Worm (Caenorhabditis elegans) whole organism, L4 larva: ENCODE results near the gene T26C5.4.
A peak's percentile ranks its signal among the peaks of the same experiment; 100 is the strongest.

Experiments used
- F26F4.8 ChIP-seq: fragments of 200-800 bp; sonication (Bioruptor generic); conservative IDR thresholded peaks from 2 replicates; pipeline ENCODE4 v1.3.6; 2022; ENCODE audit warnings: missing genetic modification characterization, missing compliant biosample characterization
- R02D3.7 ChIP-seq: fragments of 150-350 bp; sonication (generic microtip); optimal IDR thresholded peaks from 3 replicates; lab custom pipeline; 2014; ENCODE audit warnings: missing biosample characterization, missing genetic modification characterization
- Y105C5A.15 ChIP-seq: fragments of 200-800 bp; sonication (Bioruptor generic); IDR thresholded peaks from 2 replicates; pipeline ENCODE4 v1.3.6; 2022; ENCODE audit warnings: missing genetic modification characterization, missing compliant biosample characterization
- aha-1 ChIP-seq: fragments of 150-350 bp; peaks from one replicate; lab custom pipeline; 2014; ENCODE audit warnings: missing biosample characterization, missing genetic modification characterization
- ama-1 ChIP-seq: fragments of 150-350 bp; optimal IDR thresholded peaks from 2 replicates; lab custom pipeline; 2014; ENCODE audit warnings: inconsistent platforms, mixed read lengths
- ceh-28 ChIP-seq: fragments of 150-350 bp; optimal IDR thresholded peaks from 2 replicates; lab custom pipeline; 2014; ENCODE audit warnings: missing biosample characterization, missing genetic modification reagents, missing genetic modification characterization
- ceh-44 ChIP-seq: fragments of 200-800 bp; sonication (Bioruptor generic); IDR thresholded peaks from 2 replicates; pipeline ENCODE4 v1.3.6; 2022; ENCODE audit warnings: missing genetic modification reagents, missing genetic modification characterization, missing compliant biosample characterization
- daf-12 ChIP-seq: fragments of 150-350 bp; optimal IDR thresholded peaks from 2 replicates; lab custom pipeline; 2014; ENCODE audit warnings: missing biosample characterization, missing genetic modification reagents, missing genetic modification characterization
- daf-16 ChIP-seq, 3 experiments: sonication (generic microtip); optimal IDR thresholded peaks; 2 replicates each; lab custom pipeline; 2016 to 2017; ENCODE audit warnings: missing genetic modification characterization in 3 of 3, missing genetic modification reagents in 3 of 3, mild to moderate bottlenecking in 2 of 3, missing compliant biosample characterization in 2 of 3, missing biosample characterization in 1 of 3, moderate library complexity in 1 of 3
- dmd-6 ChIP-seq: fragments of 200-800 bp; sonication (Bioruptor generic); IDR thresholded peaks from 2 replicates; pipeline ENCODE4 v1.3.6; 2022; ENCODE audit warnings: missing genetic modification reagents, missing genetic modification characterization, missing compliant biosample characterization
- dmd-8 ChIP-seq: fragments of 200-800 bp; sonication (Bioruptor generic); IDR thresholded peaks from 2 replicates; pipeline ENCODE4 v1.3.6; 2022; ENCODE audit warnings: missing genetic modification characterization, missing compliant biosample characterization
- dpl-1 ChIP-seq: fragments of 150-350 bp; optimal IDR thresholded peaks from 2 replicates; lab custom pipeline; 2014; ENCODE audit warnings: missing biosample characterization, missing genetic modification reagents, missing genetic modification characterization
- egl-43 ChIP-seq: fragments of 200-800 bp; sonication (Bioruptor generic); IDR thresholded peaks from 2 replicates; pipeline ENCODE4 v1.3.6; 2022; ENCODE audit warnings: missing genetic modification reagents, missing genetic modification characterization, missing compliant biosample characterization
- fkh-10 ChIP-seq: fragments of 150-350 bp; optimal IDR thresholded peaks from 2 replicates; lab custom pipeline; 2014; ENCODE audit warnings: missing biosample characterization, missing genetic modification reagents, missing genetic modification characterization
- hif-1 ChIP-seq, 2 experiments: sonication (generic microtip); optimal IDR thresholded peaks; 2 replicates each; lab custom pipeline; 2016 to 2017; ENCODE audit warnings: missing compliant biosample characterization in 2 of 2, missing genetic modification characterization in 2 of 2, missing genetic modification reagents in 2 of 2, missing genotype in 2 of 2, mild to moderate bottlenecking in 1 of 2
- hlh-11 ChIP-seq: fragments of 200-800 bp; sonication (Bioruptor generic); optimal IDR thresholded peaks from 2 replicates; lab custom pipeline; 2018; ENCODE audit warnings: mild to moderate bottlenecking, missing genetic modification characterization, missing compliant biosample characterization
- hlh-30 ChIP-seq: sonication (generic microtip); optimal IDR thresholded peaks from 2 replicates; lab custom pipeline; 2017; ENCODE audit warnings: antibody characterized with exemption, mild to moderate bottlenecking, missing genetic modification characterization, missing compliant biosample characterization; ENCODE audit not compliant: insufficient read depth
- hmg-1.1 ChIP-seq: fragments of 200-800 bp; sonication (Bioruptor generic); IDR thresholded peaks from 2 replicates; pipeline ENCODE4 v1.3.6; 2022; ENCODE audit warnings: missing genetic modification reagents, missing genetic modification characterization, missing compliant biosample characterization
- lim-7 ChIP-seq: fragments of 200-800 bp; sonication (Bioruptor generic); IDR thresholded peaks from 2 replicates; pipeline ENCODE4 v1.3.6; 2022; ENCODE audit warnings: missing genetic modification characterization, missing compliant biosample characterization
- lin-13 ChIP-seq: fragments of 150-350 bp; optimal IDR thresholded peaks from 2 replicates; lab custom pipeline; 2014; ENCODE audit warnings: missing biosample characterization, missing genetic modification reagents, missing genetic modification characterization
- lsy-2 ChIP-seq, 2 experiments: fragments of 150-350 bp in 1 of 2; sonication (generic microtip) in 1 of 2; optimal IDR thresholded peaks; 2 replicates each; lab custom pipeline; 2014 to 2017; ENCODE audit warnings: missing biosample characterization in 2 of 2, missing genetic modification characterization in 2 of 2
- mdl-1 ChIP-seq, 2 experiments: fragments of 150-350 bp in 1 of 2; sonication (generic microtip) in 1 of 2; optimal IDR thresholded peaks; 2 replicates each; lab custom pipeline; 2014 to 2017; ENCODE audit warnings: missing biosample characterization in 2 of 2, missing genetic modification characterization in 2 of 2
- mxl-2 ChIP-seq: fragments of 200-800 bp; sonication (Bioruptor generic); conservative IDR thresholded peaks from 2 replicates; pipeline ENCODE4 v1.3.6; 2022; ENCODE audit warnings: missing genetic modification reagents, missing genetic modification characterization, missing compliant biosample characterization
- nhr-10 ChIP-seq: fragments of 150-350 bp; optimal IDR thresholded peaks from 2 replicates; lab custom pipeline; 2014; ENCODE audit warnings: missing biosample characterization, missing genetic modification characterization
- nhr-102 ChIP-seq: sonication (generic microtip); optimal IDR thresholded peaks from 2 replicates; lab custom pipeline; 2016; ENCODE audit warnings: mild to moderate bottlenecking, missing genetic modification characterization, moderate library complexity, missing compliant biosample characterization
- nhr-11 ChIP-seq: fragments of 150-350 bp; optimal IDR thresholded peaks from 2 replicates; lab custom pipeline; 2014; ENCODE audit warnings: missing biosample characterization, missing genetic modification characterization
- nhr-237 ChIP-seq: sonication (generic microtip); optimal IDR thresholded peaks from 2 replicates; lab custom pipeline; 2017; ENCODE audit warnings: missing biosample characterization, missing genetic modification characterization
- nhr-41 ChIP-seq: fragments of 200-800 bp; sonication (Bioruptor generic); IDR thresholded peaks from 2 replicates; pipeline ENCODE4 v1.3.6; 2022; ENCODE audit warnings: missing genetic modification reagents, missing genetic modification characterization, missing compliant biosample characterization
- pha-4 ChIP-seq, 2 experiments: fragments of 150-350 bp in 1 of 2; fragments of 200-800 bp in 1 of 2; sonication (Bioruptor generic) in 1 of 2; IDR thresholded peaks in 1 of 2; optimal IDR thresholded peaks in 1 of 2; 2 replicates each; pipeline versions ENCODE4 v1.3.6 to Lab custom; 2014 to 2022; ENCODE audit warnings: missing genetic modification characterization in 2 of 2, missing genetic modification reagents in 2 of 2, missing biosample characterization in 1 of 2, missing compliant biosample characterization in 1 of 2
- rbr-2 ChIP-seq: sonication (generic microtip); optimal IDR thresholded peaks from 2 replicates; lab custom pipeline; 2016; ENCODE audit warnings: missing genotype, missing genetic modification characterization, missing compliant biosample characterization
- set-16 ChIP-seq: fragments of 200-800 bp; sonication (Bioruptor generic); IDR thresholded peaks from 2 replicates; pipeline ENCODE4 v1.3.6; 2022; ENCODE audit warnings: missing genetic modification reagents, missing genetic modification characterization, missing compliant biosample characterization
- snpc-1.2 ChIP-seq: fragments of 200-800 bp; sonication (Bioruptor generic); IDR thresholded peaks from 2 replicates; pipeline ENCODE4 v1.3.6; 2022; ENCODE audit warnings: missing genetic modification reagents, missing genetic modification characterization, missing compliant biosample characterization
- snpc-4 ChIP-seq: fragments of 150-350 bp; optimal IDR thresholded peaks from 2 replicates; lab custom pipeline; 2014; ENCODE audit warnings: missing biosample characterization, missing genetic modification characterization
- spr-1 ChIP-seq: sonication (generic microtip); optimal IDR thresholded peaks from 2 replicates; lab custom pipeline; 2016; ENCODE audit warnings: mild to moderate bottlenecking, missing genetic modification characterization, missing compliant biosample characterization
- spr-3 ChIP-seq: fragments of 200-800 bp; sonication (Bioruptor generic); optimal IDR thresholded peaks from 2 replicates; lab custom pipeline; 2018; ENCODE audit warnings: mild to moderate bottlenecking, missing genetic modification characterization, missing compliant biosample characterization
- tag-97 ChIP-seq: fragments of 200-800 bp; sonication (Bioruptor generic); IDR thresholded peaks from 2 replicates; pipeline ENCODE4 v1.3.6; 2022; ENCODE audit warnings: missing genetic modification characterization, missing compliant biosample characterization
- unc-62 ChIP-seq, 3 experiments: fragments of 150-350 bp in 1 of 3; sonication (generic microtip); optimal IDR thresholded peaks in 2 of 3; peaks in 1 of 3; 1 replicate in 1 of 3; 2 replicates in 2 of 3; lab custom pipeline; 2014 to 2017; ENCODE audit warnings: missing biosample characterization in 3 of 3, missing genetic modification characterization in 3 of 3, missing genetic modification reagents in 3 of 3, missing genotype in 1 of 3
- zip-2 ChIP-seq: fragments of 150-350 bp; optimal IDR thresholded peaks from 2 replicates; lab custom pipeline; 2014; ENCODE audit warnings: missing biosample characterization, missing genetic modification characterization
- ztf-11 ChIP-seq: fragments of 150-350 bp; optimal IDR thresholded peaks from 2 replicates; lab custom pipeline; 2014; ENCODE audit warnings: missing biosample characterization, missing genetic modification characterization

The T26C5.4 gene

DNA sequence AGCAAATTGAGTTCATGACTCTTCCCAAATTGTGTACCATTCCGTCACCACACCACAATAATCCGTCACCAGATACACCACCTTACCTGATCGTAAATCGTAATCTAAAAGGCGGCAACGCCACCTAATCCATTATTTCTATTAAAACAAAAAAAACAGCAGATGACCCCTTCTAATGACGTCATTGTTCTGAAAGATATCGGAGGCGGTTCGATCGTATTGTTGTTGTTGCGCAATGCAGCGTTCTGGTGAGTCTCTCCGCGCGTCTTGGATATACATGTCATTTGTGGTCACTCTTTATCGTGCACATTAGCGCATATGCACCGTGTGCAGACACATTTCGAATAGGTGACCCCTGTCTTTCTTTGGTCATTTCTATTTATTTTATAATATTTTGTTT, 18.7 kb upstream of the T26C5.4 start:
- TF ChIP-seq Y105C5A.15 (GFP tag; lab: Robert Waterston, UW) = no peak
- TF ChIP-seq unc-62 (GFP tag; optimal IDR thresholded peaks at IDR 0.05 in 1 of 2; lab: Kevin White, UChicago) = peak in 1 of 2 experiments; percentile 30
- no peak for TF ChIP-seq unc-62 (tag; optimal IDR thresholded peaks at IDR 0.05; lab: Kevin White, UChicago)
- TF ChIP-seq, all 104 proteins: peak for 1

DNA sequence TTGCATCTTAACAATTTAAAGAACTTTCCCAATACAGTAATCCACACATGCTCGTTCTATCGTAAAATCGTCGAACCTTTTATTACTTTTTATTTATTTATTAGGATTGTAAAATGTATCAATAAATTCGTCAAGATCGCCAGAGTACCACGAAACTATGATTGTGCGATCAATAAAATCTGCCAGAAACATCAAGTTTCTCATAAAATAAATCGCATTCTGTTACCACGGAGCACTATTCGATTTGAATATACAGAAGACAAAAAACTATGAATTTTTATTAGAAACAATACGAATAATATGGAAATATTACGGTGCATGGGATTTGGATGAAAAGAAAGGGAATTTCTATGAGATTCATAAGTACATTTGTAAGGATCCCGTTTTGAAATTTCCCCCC, 16.4 kb upstream of the T26C5.4 start, which contains the start of gene C01G6.2:
C01G6.2 (plus strand) TSS at position 301 of the 400 bp plus-strand sequence.
- TF ChIP-seq dmd-8 (GFP tag; lab: Robert Waterston, UW) (no peak), tag-97 (GFP tag; lab: Robert Waterston, UW) (no peak), daf-16 (GFP tag; optimal IDR thresholded peaks at IDR 0.05; lab: Kevin White, UChicago) (no peak), daf-16 (tag; optimal IDR thresholded peaks at IDR 0.05; lab: Kevin White, UChicago) (no peak), unc-62 (GFP tag; optimal IDR thresholded peaks at IDR 0.05 in 1 of 2; lab: Kevin White, UChicago) (peak in 1 of 2 experiments; percentile 17), unc-62 (tag; optimal IDR thresholded peaks at IDR 0.05; lab: Kevin White, UChicago) (no peak)

DNA sequence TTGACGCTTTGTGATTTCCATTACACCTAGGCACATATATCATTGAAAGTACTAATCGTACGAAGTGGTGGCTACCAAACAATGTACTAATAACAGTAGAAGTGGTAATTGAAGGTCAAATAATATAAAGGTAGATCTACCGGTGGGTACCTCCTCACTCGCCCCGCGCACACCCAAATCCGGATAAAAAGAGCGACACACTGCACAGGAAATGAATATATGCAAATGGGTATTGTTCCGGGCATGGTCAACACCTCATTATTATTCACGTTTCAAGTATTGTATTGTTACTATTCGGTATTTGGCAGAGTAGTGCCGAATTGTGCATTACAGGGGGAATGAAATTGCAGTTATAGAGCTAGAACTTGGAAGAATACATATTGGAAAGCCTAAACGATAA, 15.9 kb upstream of the T26C5.4 start:
- TF ChIP-seq snpc-1.2 (GFP tag; lab: Robert Waterston, UW) (no peak), pha-4 (GFP tag; IDR thresholded peaks at IDR 0.05; lab: Robert Waterston, UW) (no peak), pha-4 (tag; optimal IDR thresholded peaks at IDR 0.05; lab: Kevin White, UChicago) (no peak), nhr-237 (tag; lab: Kevin White, UChicago) (no peak), daf-16 (GFP tag; optimal IDR thresholded peaks at IDR 0.05; lab: Kevin White, UChicago) (no peak), daf-16 (tag; optimal IDR thresholded peaks at IDR 0.05; lab: Kevin White, UChicago) (no peak), dmd-6 (GFP tag; lab: Robert Waterston, UW) (no peak), nhr-10 (tag; lab: Kevin White, UChicago) (no peak), nhr-41 (GFP tag; lab: Robert Waterston, UW) (no peak), mxl-2 (GFP tag; lab: Robert Waterston, UW) (no peak), F26F4.8 (GFP tag; lab: Robert Waterston, UW) (no peak), lin-13 (no peak), daf-12 (no peak), tag-97 (GFP tag; lab: Robert Waterston, UW) (no peak), set-16 (GFP tag; lab: Robert Waterston, UW) (no peak), lsy-2 (tag; optimal IDR thresholded peaks at IDR 0.05; lab: Kevin White, UChicago) (no peak), nhr-102 (tag; lab: Kevin White, UChicago) (no peak), ceh-44 (GFP tag; lab: Robert Waterston, UW) (no peak), lim-7 (GFP tag; lab: Robert Waterston, UW) (no peak), hif-1 (tag; optimal IDR thresholded peaks at IDR 0.05; lab: Kevin White, UChicago) (no peak), zip-2 (tag; lab: Kevin White, UChicago) (no peak)

DNA sequence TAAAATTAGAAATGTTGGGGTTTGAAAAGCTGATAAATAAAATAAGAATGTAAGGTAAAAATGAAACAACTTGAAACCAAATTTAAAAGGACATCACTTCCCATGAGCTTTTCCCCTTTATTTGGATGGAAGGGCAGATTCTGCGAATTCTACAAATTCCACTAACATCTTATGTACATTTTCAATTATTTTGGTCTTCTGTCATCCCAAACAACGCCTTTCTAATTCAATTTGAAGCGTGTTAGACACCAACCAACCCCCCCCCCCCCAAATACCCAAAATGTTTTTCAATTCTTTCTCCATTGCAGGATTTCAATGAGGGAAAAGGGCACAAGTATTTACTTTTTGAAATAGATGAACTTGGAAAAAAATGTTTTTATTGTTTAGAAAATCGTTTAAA, 15.4 kb upstream of the T26C5.4 start:
- TF ChIP-seq R02D3.7 (tag; lab: Kevin White, UChicago) (no peak), aha-1 (tag; lab: Kevin White, UChicago) (peak; percentile 64)

DNA sequence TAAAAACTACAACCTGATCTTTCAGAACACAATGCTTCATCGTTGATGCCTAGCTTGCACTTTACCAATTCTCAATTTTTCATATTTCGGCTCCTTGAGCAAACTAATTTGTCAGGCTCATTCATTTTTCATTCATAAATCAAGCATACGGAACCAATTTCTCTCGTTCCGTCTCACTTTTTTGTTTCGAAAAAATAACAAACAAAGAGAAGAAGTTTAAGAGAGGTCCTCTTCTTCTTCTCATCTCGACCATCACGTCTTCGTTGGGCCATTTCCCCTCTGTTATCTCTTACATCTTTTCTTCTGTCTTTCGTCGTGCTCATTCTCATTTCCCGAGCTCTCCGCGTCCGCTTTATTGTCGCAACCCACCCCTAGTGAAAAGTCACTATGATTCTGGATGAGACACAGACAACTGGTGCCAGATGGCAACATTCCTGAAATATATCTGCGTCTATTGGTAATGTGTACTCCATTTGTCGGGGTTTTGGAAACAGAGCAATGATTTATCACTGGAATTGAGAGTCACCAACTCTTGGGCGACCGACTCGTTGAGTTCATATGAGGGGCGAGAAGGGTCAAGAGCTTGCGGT, 14.5 kb upstream of the T26C5.4 start:
- TF ChIP-seq hlh-11 (tag; lab: Kevin White, UChicago) (peak; percentile 2), nhr-11 (peak; percentile 46), hlh-30 (tag; lab: Kevin White, UChicago) (peak; percentile 1), unc-62 (GFP tag; optimal IDR thresholded peaks at IDR 0.05 in 1 of 2; lab: Kevin White, UChicago) (peak in 1 of 2 experiments; percentile 59), unc-62 (tag; optimal IDR thresholded peaks at IDR 0.05; lab: Kevin White, UChicago) (no peak), dpl-1 (GFP tag; lab: Kevin White, UChicago) (no peak), aha-1 (tag; lab: Kevin White, UChicago) (peak; percentile 96), lsy-2 (tag; optimal IDR thresholded peaks at IDR 0.05; lab: Kevin White, UChicago) (peak in 1 of 2 experiments; percentile 41), fkh-10 (GFP tag; lab: Kevin White, UChicago) (no peak), hmg-1.1 (GFP tag; lab: Robert Waterston, UW) (peak; percentile 25; the same call in 1 of the 2 replicates), dmd-6 (GFP tag; lab: Robert Waterston, UW) (no peak), egl-43 (GFP tag; lab: Robert Waterston, UW) (peak; percentile 52; the same call in 1 of the 2 replicates), ama-1 (lab: Kevin White, UChicago) (no peak), rbr-2 (tag; lab: Kevin White, UChicago) (peak; percentile 13), ztf-11 (tag; lab: Kevin White, UChicago) (no peak), set-16 (GFP tag; lab: Robert Waterston, UW) (no peak), snpc-4 (tag; lab: Kevin White, UChicago) (no peak), spr-1 (tag; lab: Kevin White, UChicago) (no peak), daf-16 (GFP tag; optimal IDR thresholded peaks at IDR 0.05; lab: Kevin White, UChicago) (peak in 1 of 2 experiments; percentile 57), daf-16 (tag; optimal IDR thresholded peaks at IDR 0.05; lab: Kevin White, UChicago) (no peak), mdl-1 (tag; optimal IDR thresholded peaks at IDR 0.05; lab: Kevin White, UChicago) (peak in 1 of 2 experiments; percentile 15), spr-3 (no peak), ceh-28 (tag; lab: Kevin White, UChicago) (no peak)
